Worm (Caenorhabditis elegans): Measurements from ENCODE around the gene F07F6.4.

ce11 chrII:5388786-5389421 lies 40.5 kb downstream of the F07F6.4 start, which contains the start of gene rsp-4:
- no peak for TF ChIP-seq nhr-80 (tag; optimal IDR thresholded peaks at IDR 0.05)
- no peak for TF ChIP-seq bed-2 (GFP tag; IDR thresholded peaks at IDR 0.05)
- no peak for TF ChIP-seq let-526 (GFP tag; IDR thresholded peaks at IDR 0.05)
- TF ChIP-seq K12H6.12 (tag; optimal IDR thresholded peaks at IDR 0.05), result no peak
- TF ChIP-seq ets-4 (GFP tag; optimal IDR thresholded peaks at IDR 0.05), result no peak
- no peak for TF ChIP-seq K11D2.4 (GFP tag; IDR thresholded peaks at IDR 0.05)
- no peak for TF ChIP-seq ceh-100 (GFP tag; IDR thresholded peaks at IDR 0.05)
- TF ChIP-seq sdz-38 (tag; optimal IDR thresholded peaks at IDR 0.05), result no peak
- no peak for TF ChIP-seq tbx-9 (tag; optimal IDR thresholded peaks at IDR 0.05; ENCODE audit: borderline replicate concordance)
